Fruit fly (Drosophila melanogaster): Measurements from ENCODE around the gene sunz.

Gene sunz

DNA sequence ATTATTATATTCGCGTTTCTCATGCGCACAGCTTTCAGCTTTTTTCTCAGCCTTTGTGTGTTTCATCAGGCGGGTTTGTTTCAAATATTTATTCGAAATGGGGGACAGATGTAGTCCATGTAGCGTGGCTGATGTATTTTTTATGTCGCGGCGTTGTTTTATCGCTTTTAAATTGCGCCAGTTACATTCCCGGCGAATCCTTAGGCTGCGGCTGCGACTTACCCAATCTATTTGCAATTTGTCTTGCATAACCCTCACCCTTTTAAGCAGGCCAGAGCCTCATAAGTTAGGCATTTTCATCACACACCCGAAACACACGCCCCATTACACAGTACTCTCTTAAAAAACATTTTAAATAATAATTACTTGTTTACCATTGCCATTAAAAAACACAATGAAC, at the start of gene sunz:
Gene sunz (plus strand): TSS at position 301 of the 400 bp plus-strand sequence.
- no peak for TF ChIP-seq noc (tag; optimal IDR thresholded peaks at IDR 0.05)

dm6 chr3R:6580484-6580883, 49.5 kb upstream of the sunz start, which contains the start of gene CG2336:
Gene CG2336 (plus strand): TSS chr3R:6580784.
- TF ChIP-seq noc (tag; optimal IDR thresholded peaks at IDR 0.05), result no peak

DNA sequence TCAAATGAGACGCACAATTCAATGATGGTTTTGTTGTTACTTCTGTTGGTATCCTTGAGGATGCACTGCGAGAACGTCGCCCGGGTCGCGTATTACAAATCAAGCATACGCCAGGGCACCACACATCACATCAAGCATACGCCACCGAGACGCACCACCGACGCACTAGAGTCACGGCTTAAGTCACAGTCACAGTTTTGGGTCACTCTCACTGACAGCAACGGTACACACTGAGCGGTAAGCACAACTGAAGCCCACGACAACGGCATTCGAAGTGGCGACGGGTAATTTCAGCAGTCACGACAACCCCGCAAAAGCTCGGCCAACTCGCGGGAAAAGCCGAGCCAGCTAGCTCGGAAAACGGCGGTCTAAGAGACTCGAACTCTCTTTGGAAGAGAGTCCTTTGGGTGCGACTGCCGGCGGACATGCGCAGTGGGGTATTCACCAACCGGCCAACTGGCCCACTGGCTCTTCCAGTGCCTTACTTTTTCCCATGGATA, 36.8 kb upstream of the sunz start, which contains the start of gene dpr11:
Gene dpr11 (minus strand): TSS at position 263 of the 500 bp plus-strand sequence.
- no peak for TF ChIP-seq noc (tag; optimal IDR thresholded peaks at IDR 0.05)

DNA sequence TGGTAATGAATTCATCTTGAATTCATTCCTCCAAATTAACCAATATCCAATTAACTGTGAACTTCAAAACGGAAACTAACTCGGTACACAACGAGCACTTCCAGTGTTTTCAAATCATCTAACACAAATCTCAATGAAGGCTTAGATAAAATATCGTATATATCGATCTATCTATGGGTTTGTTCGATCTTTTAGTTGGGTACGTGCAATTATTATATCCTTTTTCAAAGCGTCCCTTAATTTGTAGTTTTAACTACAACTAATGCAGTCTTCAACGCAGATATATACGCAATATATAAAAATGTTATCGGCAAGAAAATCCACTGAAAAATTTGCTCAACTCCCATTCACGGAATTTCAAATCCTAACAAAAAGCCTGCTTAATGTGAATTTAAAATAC, 32.0 kb upstream of the sunz start, which contains the start of gene CG1138:
Gene CG1138 (minus strand): TSS at position 101 of the 400 bp plus-strand sequence.
- TF ChIP-seq noc (tag; optimal IDR thresholded peaks at IDR 0.05), result no peak

- no peak for TF ChIP-seq noc (tag; optimal IDR thresholded peaks at IDR 0.05)
Observed at dm6 chr3R:6600942-6601341, 29.0 kb upstream of the sunz start, which contains the start of gene CG31482. Gene CG31482 (plus strand): TSS chr3R:6601242.

DNA sequence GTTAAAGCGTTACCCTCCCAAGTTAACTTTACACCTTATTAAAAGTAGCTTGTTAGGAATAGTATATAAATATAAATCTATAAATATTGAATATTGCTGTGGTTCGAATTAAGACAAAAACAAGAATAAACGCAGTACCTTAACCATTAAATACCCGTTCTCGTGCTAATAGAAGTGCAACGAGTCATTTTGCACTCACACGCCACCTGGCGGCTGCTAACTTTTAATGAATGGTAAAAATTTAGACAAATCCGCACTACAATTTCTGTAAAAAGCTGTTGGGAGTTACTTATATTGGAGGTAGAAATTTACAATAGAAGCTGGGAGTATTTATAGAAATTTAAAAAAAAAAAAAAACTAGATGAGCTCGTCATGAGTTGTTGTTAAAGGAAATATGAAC, 24.8 kb upstream of the sunz start:
- TF ChIP-seq noc (tag; optimal IDR thresholded peaks at IDR 0.05), result no peak

DNA sequence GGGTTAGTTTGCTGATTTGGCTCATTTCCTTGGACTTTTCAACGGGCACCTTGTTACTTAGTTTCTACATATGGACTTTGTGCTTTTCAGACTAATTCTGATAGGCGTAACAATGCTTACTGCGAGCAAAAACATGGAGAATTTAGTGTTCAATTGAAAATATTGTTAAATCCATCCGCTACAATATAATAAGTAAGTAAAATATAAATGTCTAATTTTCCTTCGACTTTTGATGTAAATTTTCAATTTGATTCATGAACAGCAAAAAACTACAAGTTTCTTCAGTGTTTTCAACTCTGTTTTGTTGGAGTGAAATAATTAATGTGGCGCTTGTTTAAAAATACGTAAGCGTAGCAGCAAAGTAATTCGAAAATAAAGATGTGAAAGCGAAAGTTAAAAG, 21.1 kb upstream of the sunz start, which contains the start of gene glob2:
Gene glob2 (minus strand): TSS at position 101 of the 400 bp plus-strand sequence.
- no peak for TF ChIP-seq noc (tag; optimal IDR thresholded peaks at IDR 0.05)

DNA sequence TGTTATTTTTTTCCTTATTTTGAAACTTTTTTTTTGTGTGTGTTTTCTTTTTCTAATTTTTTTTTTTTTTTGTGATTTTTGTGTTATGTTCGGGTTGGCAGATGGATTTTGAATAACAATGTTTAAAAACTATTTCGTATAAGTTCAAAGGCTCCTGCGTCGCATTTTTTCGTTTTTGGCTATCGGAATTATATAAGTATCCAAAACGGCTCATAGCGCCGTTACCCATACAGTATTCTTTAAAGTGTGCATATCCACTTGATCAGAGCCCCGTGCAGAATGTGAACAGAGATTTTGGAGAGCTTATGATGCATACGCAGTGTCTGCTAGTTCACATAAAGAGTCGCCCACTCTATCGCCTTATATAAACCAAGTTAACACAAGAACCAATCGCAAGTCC, 2.2 kb upstream of the sunz start, which contains the start of gene sowi:
Gene sowi (minus strand): TSS at position 101 of the 400 bp plus-strand sequence.
- no peak for TF ChIP-seq noc (tag; optimal IDR thresholded peaks at IDR 0.05)

- no peak for TF ChIP-seq noc (tag; optimal IDR thresholded peaks at IDR 0.05)
Observed at dm6 chr3R:6629221-6629620, 730 bp upstream of the sunz start, which contains the start of gene CG15177. Gene CG15177 (minus strand): TSS chr3R:6629321.

dm6 chr3R:6640932-6641331, 11.0 kb downstream of the sunz start, which contains the start of gene CG31286:
Gene CG31286 (plus strand): TSS chr3R:6641232.
- TF ChIP-seq noc (tag; optimal IDR thresholded peaks at IDR 0.05), result no peak

DNA sequence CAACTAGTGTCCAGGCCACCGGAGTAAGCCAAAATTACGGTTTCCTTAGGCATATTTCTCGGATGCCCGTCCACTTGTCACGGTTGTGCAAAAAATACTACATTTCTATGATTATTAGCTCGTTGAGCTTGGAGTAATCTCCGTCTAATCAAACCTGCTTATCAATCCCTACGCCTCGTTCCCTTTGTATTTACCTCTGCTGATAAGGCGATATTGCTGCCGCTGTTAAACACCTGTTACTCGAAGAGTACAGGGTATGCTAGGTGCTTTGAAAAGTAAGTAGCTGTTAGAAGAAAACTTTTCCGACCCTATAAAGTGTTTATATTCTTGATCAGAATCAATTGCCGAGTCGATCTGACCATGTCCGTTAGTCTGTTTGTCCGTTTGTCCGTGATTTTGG, 14.4 kb downstream of the sunz start, which contains the start of gene Ass:
Gene Ass (minus strand): TSS at position 101 of the 400 bp plus-strand sequence.
- TF ChIP-seq noc (tag; optimal IDR thresholded peaks at IDR 0.05), result no peak

dm6 chr3R:6646740-6647139, 16.8 kb downstream of the sunz start, which contains the start of gene Taf1:
Gene Taf1 (plus strand): TSS chr3R:6646889.
- TF ChIP-seq noc (tag; optimal IDR thresholded peaks at IDR 0.05), result no peak

DNA sequence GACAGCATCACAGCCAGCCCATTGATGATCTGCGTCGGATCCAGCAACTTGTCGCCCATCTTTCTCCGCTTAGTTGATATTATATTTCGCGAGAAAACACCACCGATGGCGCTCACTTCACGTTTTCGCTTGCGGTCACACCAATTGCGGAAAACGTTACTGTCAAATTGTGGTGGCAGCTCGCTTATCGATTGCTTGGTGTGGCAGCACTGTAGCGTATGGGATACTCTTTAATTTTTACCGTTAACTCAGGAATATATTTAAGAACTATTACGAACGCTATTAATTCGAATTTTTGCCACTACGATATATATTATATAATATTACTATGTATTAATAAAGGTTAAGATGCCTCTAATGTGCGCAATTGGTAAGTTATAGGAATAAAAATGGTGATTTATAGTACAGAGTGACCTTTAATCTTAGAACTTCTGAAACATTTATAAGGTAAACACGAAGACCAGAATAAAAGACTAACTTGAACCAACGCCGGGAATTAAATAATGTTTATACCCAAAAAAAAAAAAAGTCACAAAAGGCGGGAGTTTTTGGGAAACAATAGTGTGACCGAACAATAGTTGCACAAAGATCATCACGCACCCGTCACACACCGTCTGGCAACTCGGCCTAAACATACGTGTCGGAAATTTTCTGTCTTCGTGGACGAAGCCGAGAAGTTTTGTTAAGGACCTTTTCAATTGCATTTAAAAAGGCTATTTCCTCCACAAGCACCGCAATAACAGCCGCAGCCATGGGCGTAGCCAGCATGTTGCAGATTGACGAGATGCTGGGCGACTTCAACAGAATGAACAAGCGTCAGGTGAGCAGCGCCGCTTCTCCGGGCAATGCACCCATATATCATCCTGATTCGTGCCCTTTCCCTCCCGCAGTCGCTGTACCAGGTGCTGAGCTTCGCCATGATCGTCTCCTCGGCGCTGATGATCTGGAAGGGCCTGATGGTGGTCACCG, 27.6 kb downstream of the sunz start, which contains the start of the genes CG1307 and twr:
Gene CG1307 (minus strand): TSS at position 165 of the 969 bp plus-strand sequence.
Gene twr (plus strand): TSS at position 605 of the 969 bp plus-strand sequence.
- TF ChIP-seq noc (tag; optimal IDR thresholded peaks at IDR 0.05), result no peak

dm6 chr3R:6659941-6660340, 30.0 kb downstream of the sunz start, which contains the start of gene agt:
Gene agt (minus strand): TSS chr3R:6660100.
- TF ChIP-seq noc (tag; optimal IDR thresholded peaks at IDR 0.05), result no peak

- no peak for TF ChIP-seq noc (tag; optimal IDR thresholded peaks at IDR 0.05)
Observed at dm6 chr3R:6662613-6663288, 32.8 kb downstream of the sunz start.

All from whole organism, larva.